Fruit fly (Drosophila melanogaster) whole organism: Measurements from ENCODE around the gene Pgcl.

Experiments used
- CG8478 ChIP-seq: fragments of >200 bp; optimal IDR thresholded peaks from 2 replicates; lab custom pipeline; 2018; ENCODE audit warnings: inconsistent platforms
- Dll ChIP-seq: fragments of >200 bp; optimal IDR thresholded peaks from 2 replicates; lab custom pipeline; 2017
- EcR ChIP-seq, 2 experiments: fragments of >200 bp; optimal IDR thresholded peaks; 2 replicates each; lab custom pipeline; 2017; ENCODE audit warnings: missing biosample characterization in 2 of 2, missing genetic modification characterization in 2 of 2, missing genetic modification reagents in 2 of 2
- pan ChIP-seq: fragments of >200 bp; optimal IDR thresholded peaks from 2 replicates; lab custom pipeline; 2017
- psq ChIP-seq: fragments of >200 bp; optimal IDR thresholded peaks from 2 replicates; lab custom pipeline; 2017
- usp ChIP-seq: fragments of >200 bp; optimal IDR thresholded peaks from 2 replicates; lab custom pipeline; 2017; ENCODE audit warnings: missing biosample characterization, missing genetic modification characterization, mixed read lengths

DNA sequence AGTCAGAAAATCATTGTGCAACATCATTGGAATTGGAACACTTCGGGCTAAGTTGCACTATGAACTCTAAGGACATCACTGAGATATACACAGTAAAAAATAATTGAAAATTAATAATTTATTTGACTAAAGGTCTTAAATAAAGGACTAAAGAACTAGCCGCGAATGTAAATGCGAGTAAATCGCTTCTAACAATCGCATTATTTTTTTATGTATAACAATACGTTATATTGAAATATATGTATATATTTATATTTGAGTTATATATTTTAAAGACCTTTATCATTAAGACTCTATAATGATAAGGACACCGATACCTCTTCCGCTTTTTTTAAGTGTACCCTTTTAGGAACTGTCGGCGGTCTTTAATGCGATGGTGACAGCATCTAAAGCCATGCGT, 22.9 kb downstream of the Pgcl start:
- TF ChIP-seq usp (GFP tag; lab: Kevin White, UChicago) (no peak), psq (lab: Kevin White, UChicago) (no peak), pan (lab: Kevin White, UChicago) (no peak), EcR (GFP tag; optimal IDR thresholded peaks at IDR 0.05; lab: Kevin White, UChicago) (no peak), CG8478 (lab: Kevin White, UChicago) (no peak), Dll (no peak)
